Worm (Caenorhabditis elegans) whole organism, L2 larva: ENCODE results near the gene ZC477.2.
A peak's percentile ranks its signal among the peaks of the same experiment; 100 is the strongest.

Experiments
- C34F6.9 ChIP-seq: fragments of 150-350 bp; optimal IDR thresholded peaks from 2 replicates; lab custom pipeline; 2014; ENCODE audit warnings: missing biosample characterization, missing genetic modification characterization
- R02D3.7 ChIP-seq: fragments of 150-350 bp; optimal IDR thresholded peaks from 2 replicates; lab custom pipeline; 2014; ENCODE audit warnings: missing biosample characterization, missing genetic modification characterization
- Y55F3AM.14 ChIP-seq: fragments of 200-800 bp; sonication (Bioruptor generic); optimal IDR thresholded peaks from 2 replicates; lab custom pipeline; 2018; ENCODE audit warnings: mild to moderate bottlenecking, missing genetic modification characterization, missing compliant biosample characterization
- ZK546.5 ChIP-seq: sonication (generic microtip); optimal IDR thresholded peaks from 2 replicates; lab custom pipeline; 2017; ENCODE audit warnings: missing biosample characterization, missing genetic modification characterization
- alr-1 ChIP-seq: fragments of 150-350 bp; optimal IDR thresholded peaks from 2 replicates; lab custom pipeline; 2014; ENCODE audit warnings: missing biosample characterization, missing genetic modification characterization
- aly-2 ChIP-seq: fragments of 150-350 bp; optimal IDR thresholded peaks from 2 replicates; lab custom pipeline; 2014; ENCODE audit warnings: missing biosample characterization, missing genetic modification characterization
- ama-1 ChIP-seq: fragments of 150-350 bp; optimal IDR thresholded peaks from 2 replicates; lab custom pipeline; 2018; ENCODE audit warnings: inconsistent platforms
- blmp-1 ChIP-seq: sonication (generic microtip); optimal IDR thresholded peaks from 2 replicates; lab custom pipeline; 2017; ENCODE audit warnings: missing genetic modification characterization, mild to moderate bottlenecking, missing compliant biosample characterization, antibody characterized with exemption, moderate library complexity; ENCODE audit not compliant: insufficient read depth
- ceh-16 ChIP-seq: fragments of 150-350 bp; optimal IDR thresholded peaks from 2 replicates; lab custom pipeline; 2014; ENCODE audit warnings: missing biosample characterization, missing genetic modification characterization
- crh-2 ChIP-seq: sonication (generic microtip); optimal IDR thresholded peaks from 2 replicates; lab custom pipeline; 2017; ENCODE audit warnings: missing biosample characterization, missing genetic modification characterization
- dmd-4 ChIP-seq: sonication (generic microtip); optimal IDR thresholded peaks from 2 replicates; lab custom pipeline; 2017; ENCODE audit warnings: missing biosample characterization, missing genetic modification characterization
- elt-1 ChIP-seq: fragments of 150-350 bp; optimal IDR thresholded peaks from 2 replicates; lab custom pipeline; 2014; ENCODE audit warnings: missing biosample characterization, missing genetic modification characterization
- elt-3 ChIP-seq: sonication (generic microtip); optimal IDR thresholded peaks from 2 replicates; lab custom pipeline; 2017; ENCODE audit warnings: missing biosample characterization, missing genetic modification characterization
- fos-1 ChIP-seq: fragments of 150-350 bp; optimal IDR thresholded peaks from 2 replicates; lab custom pipeline; 2014; ENCODE audit warnings: missing biosample characterization, missing genetic modification characterization
- gmeb-1 ChIP-seq: fragments of 150-350 bp; optimal IDR thresholded peaks from 2 replicates; lab custom pipeline; 2014; ENCODE audit warnings: missing biosample characterization, missing genetic modification characterization
- lin-13 ChIP-seq: fragments of 150-350 bp; optimal IDR thresholded peaks from 2 replicates; lab custom pipeline; 2014; ENCODE audit warnings: missing biosample characterization, missing genetic modification reagents, missing genetic modification characterization
- lsy-2 ChIP-seq, 2 experiments: fragments of 150-350 bp in 1 of 2; sonication (generic microtip) in 1 of 2; optimal IDR thresholded peaks; 2 replicates each; lab custom pipeline; 2014 to 2017; ENCODE audit warnings: missing biosample characterization in 2 of 2, missing genetic modification characterization in 2 of 2
- mab-5 ChIP-seq: fragments of 150-350 bp; optimal IDR thresholded peaks from 2 replicates; lab custom pipeline; 2014; ENCODE audit warnings: missing biosample characterization, missing genetic modification characterization
- mbf-1 ChIP-seq: sonication (generic microtip); optimal IDR thresholded peaks from 2 replicates; lab custom pipeline; 2017; ENCODE audit warnings: missing biosample characterization, missing genetic modification characterization
- nhr-10 ChIP-seq: sonication (generic microtip); optimal IDR thresholded peaks from 2 replicates; lab custom pipeline; 2017; ENCODE audit warnings: missing biosample characterization, missing genetic modification characterization
- nhr-12 ChIP-seq: fragments of 150-350 bp; optimal IDR thresholded peaks from 2 replicates; lab custom pipeline; 2014; ENCODE audit warnings: missing biosample characterization, missing genetic modification characterization
- nhr-129 ChIP-seq: fragments of 150-350 bp; optimal IDR thresholded peaks from 2 replicates; lab custom pipeline; 2014; ENCODE audit warnings: missing biosample characterization, missing genetic modification characterization
- nhr-21 ChIP-seq: fragments of 150-350 bp; optimal IDR thresholded peaks from 2 replicates; lab custom pipeline; 2014; ENCODE audit warnings: missing biosample characterization, missing genetic modification characterization
- nhr-23 ChIP-seq: fragments of 150-350 bp; optimal IDR thresholded peaks from 2 replicates; lab custom pipeline; 2014; ENCODE audit warnings: missing biosample characterization, missing genetic modification reagents, missing genetic modification characterization
- nhr-25 ChIP-seq: fragments of 150-350 bp; sonication (generic microtip); optimal IDR thresholded peaks from 3 replicates; lab custom pipeline; 2014; ENCODE audit warnings: missing biosample characterization, missing genetic modification characterization
- nhr-6 ChIP-seq: fragments of 150-350 bp; optimal IDR thresholded peaks from 2 replicates; lab custom pipeline; 2014; ENCODE audit warnings: missing biosample characterization, missing genetic modification characterization
- nhr-77 ChIP-seq: fragments of 150-350 bp; optimal IDR thresholded peaks from 2 replicates; lab custom pipeline; 2014; ENCODE audit warnings: missing biosample characterization, missing genetic modification characterization
- sma-3 ChIP-seq: sonication (generic microtip); optimal IDR thresholded peaks from 2 replicates; lab custom pipeline; 2016; ENCODE audit warnings: missing genetic modification reagents, missing genetic modification characterization, missing compliant biosample characterization
- sma-9 ChIP-seq, 2 experiments: fragments of 150-350 bp in 1 of 2; sonication (generic microtip) in 1 of 2; optimal IDR thresholded peaks; 2 replicates each; lab custom pipeline; 2014 to 2016; ENCODE audit warnings: missing genetic modification characterization in 2 of 2, mild to moderate bottlenecking in 1 of 2, missing biosample characterization in 1 of 2, missing compliant biosample characterization in 1 of 2, missing genetic modification reagents in 1 of 2, moderate library complexity in 1 of 2
- unc-39 ChIP-seq: fragments of 150-350 bp; optimal IDR thresholded peaks from 2 replicates; lab custom pipeline; 2014; ENCODE audit warnings: missing biosample characterization, missing genetic modification characterization
- unc-55 ChIP-seq: fragments of 150-350 bp; sonication (generic microtip); optimal IDR thresholded peaks from 3 replicates; lab custom pipeline; 2014; ENCODE audit warnings: missing biosample characterization, missing genetic modification reagents, missing genetic modification characterization
- unc-62 ChIP-seq: fragments of 150-350 bp; optimal IDR thresholded peaks from 2 replicates; lab custom pipeline; 2014; ENCODE audit warnings: missing biosample characterization, missing genetic modification reagents, missing genetic modification characterization

The ZC477.2 gene

ce11 chrIV:7131780-7132179, 23.8 kb downstream of the ZC477.2 start, which contains the start of gene grsp-3 (continued):
- TF ChIP-seq nhr-10 (tag; lab: Kevin White, UChicago) (no peak), nhr-25 (tag; lab: Kevin White, UChicago) (peak; percentile 72), sma-3 (GFP tag; lab: Kevin White, UChicago) (peak; percentile 74), mbf-1 (tag; lab: Kevin White, UChicago) (no peak), blmp-1 (peak; percentile 43)

ce11 chrIV:7133140-7133539, 25.1 kb downstream of the ZC477.2 start, which contains the start of gene cyn-12:
Gene cyn-12 (minus strand): TSS chrIV:7133217.
- TF ChIP-seq gmeb-1 (tag; lab: Kevin White, UChicago) = peak; percentile 9
- peak in 1 of 2 experiments; percentile 52 for TF ChIP-seq lsy-2 (tag; optimal IDR thresholded peaks at IDR 0.05; lab: Kevin White, UChicago)
- TF ChIP-seq nhr-21 (tag; lab: Kevin White, UChicago) = no peak
- no peak for TF ChIP-seq Y55F3AM.14
- TF ChIP-seq elt-3 (tag; lab: Kevin White, UChicago) = no peak
- peak; percentile 37 for TF ChIP-seq sma-3 (GFP tag; lab: Kevin White, UChicago)
- peak; percentile 33 for TF ChIP-seq C34F6.9 (tag; lab: Kevin White, UChicago)

- TF ChIP-seq crh-2 (tag; lab: Kevin White, UChicago) = no peak
- no peak for TF ChIP-seq nhr-129 (tag; lab: Kevin White, UChicago)
- TF ChIP-seq ceh-16 (tag; lab: Kevin White, UChicago) = no peak
- TF ChIP-seq nhr-77 (tag; lab: Kevin White, UChicago) = no peak
- TF ChIP-seq lsy-2 (tag; optimal IDR thresholded peaks at IDR 0.05; lab: Kevin White, UChicago) = no peak
- TF ChIP-seq lin-13 (GFP tag; lab: Kevin White, UChicago) = no peak
Observed at ce11 chrIV:7133983-7134382, 26.0 kb downstream of the ZC477.2 start, which contains the start of gene mutd-1. Gene mutd-1 (minus strand): TSS chrIV:7134083.

- TF ChIP-seq dmd-4 (tag; lab: Kevin White, UChicago) = no peak
- no peak for TF ChIP-seq alr-1 (tag; lab: Kevin White, UChicago)
- TF ChIP-seq R02D3.7 (tag; lab: Kevin White, UChicago) = no peak
- no peak for TF ChIP-seq unc-39
- no peak for TF ChIP-seq nhr-6
- no peak for TF ChIP-seq lsy-2 (tag; optimal IDR thresholded peaks at IDR 0.05; lab: Kevin White, UChicago)
- TF ChIP-seq lin-13 (GFP tag; lab: Kevin White, UChicago) = no peak
- TF ChIP-seq sma-3 (GFP tag; lab: Kevin White, UChicago) = no peak
- TF ChIP-seq ZK546.5 (tag; lab: Kevin White, UChicago) = no peak
- TF ChIP-seq nhr-77 (tag; lab: Kevin White, UChicago) = no peak
- TF ChIP-seq aly-2 (tag; lab: Kevin White, UChicago) = no peak
- no peak for TF ChIP-seq unc-62 (GFP tag; lab: Kevin White, UChicago)
- TF ChIP-seq blmp-1 = no peak
- TF ChIP-seq nhr-12 (tag; lab: Kevin White, UChicago) = no peak
- no peak for TF ChIP-seq nhr-23
- no peak for TF ChIP-seq elt-1
- TF ChIP-seq fos-1 (tag; lab: Kevin White, UChicago) = no peak
Observed at ce11 chrIV:7139143-7139542, 31.1 kb downstream of the ZC477.2 start.

ce11 chrIV:7144670-7145257, 36.8 kb downstream of the ZC477.2 start, which contains the start of gene hecd-1:
Gene hecd-1 (minus strand): TSS chrIV:7144720.
- TF ChIP-seq C34F6.9 (tag; lab: Kevin White, UChicago) (no peak), sma-9 (GFP tag; optimal IDR thresholded peaks at IDR 0.05; lab: Kevin White, UChicago) (no peak), sma-9 (tag; optimal IDR thresholded peaks at IDR 0.05; lab: Kevin White, UChicago) (no peak), blmp-1 (no peak), lin-13 (GFP tag; lab: Kevin White, UChicago) (no peak), nhr-12 (tag; lab: Kevin White, UChicago) (no peak), crh-2 (tag; lab: Kevin White, UChicago) (peak; percentile 30), R02D3.7 (tag; lab: Kevin White, UChicago) (no peak), nhr-129 (tag; lab: Kevin White, UChicago) (peak; percentile 56)

- TF ChIP-seq nhr-12 (tag; lab: Kevin White, UChicago) = no peak
- peak; percentile 61 for TF ChIP-seq nhr-129 (tag; lab: Kevin White, UChicago)
- TF ChIP-seq Y55F3AM.14 = no peak
- TF ChIP-seq unc-62 (GFP tag; lab: Kevin White, UChicago) = no peak
- no peak for TF ChIP-seq mab-5
- peak; percentile 56 for TF ChIP-seq C34F6.9 (tag; lab: Kevin White, UChicago)
- TF ChIP-seq unc-55 (GFP tag; lab: Kevin White, UChicago) = peak; percentile 51
- TF ChIP-seq crh-2 (tag; lab: Kevin White, UChicago) = peak; percentile 30
- TF ChIP-seq mbf-1 (tag; lab: Kevin White, UChicago) = no peak
- TF ChIP-seq fos-1 (tag; lab: Kevin White, UChicago) = peak; percentile 25
- TF ChIP-seq alr-1 (tag; lab: Kevin White, UChicago) = no peak
- no peak for TF ChIP-seq ama-1
- peak in 1 of 2 experiments; percentile 55 for TF ChIP-seq lsy-2 (tag; optimal IDR thresholded peaks at IDR 0.05; lab: Kevin White, UChicago)
- no peak for TF ChIP-seq dmd-4 (tag; lab: Kevin White, UChicago)
Observed at ce11 chrIV:7147722-7148121, 39.7 kb downstream of the ZC477.2 start.
